Fruit fly (Drosophila melanogaster): ENCODE measurements around the gene sowah.
A peak's percentile ranks its signal among the peaks of the same experiment; 100 is the strongest.

The sowah gene

dm6 chr3L:12519315-12519714 lies 53.0 kb downstream of the sowah start:
- no peak for TF ChIP-seq nerfin-2 (GFP tag; IDR thresholded peaks at IDR 0.05; ENCODE audit: partially characterized antibody)
- peak; percentile 64 for TF ChIP-seq Deaf1 (tag; optimal IDR thresholded peaks at IDR 0.05)
- TF ChIP-seq CG1647 (GFP tag; optimal IDR thresholded peaks at IDR 0.05): no peak
- TF ChIP-seq CG18262 (tag; optimal IDR thresholded peaks at IDR 0.05): no peak
- TF ChIP-seq CG15514 (GFP tag; optimal IDR thresholded peaks at IDR 0.05): peak; percentile 81
- TF ChIP-seq exex (tag; optimal IDR thresholded peaks at IDR 0.05): peak; percentile 72
- peak; percentile 67 for TF ChIP-seq sug (tag; optimal IDR thresholded peaks at IDR 0.05)
- peak; percentile 62 for TF ChIP-seq CG34376 (GFP tag; optimal IDR thresholded peaks at IDR 0.05)
- peak; percentile 50; the same call in 2 of the 3 replicates for TF ChIP-seq CG14050 (GFP tag; IDR thresholded peaks at IDR 0.05)
- peak; percentile 14 for TF ChIP-seq sens (GFP tag)
- peak; percentile 17 for TF ChIP-seq HmgZ (tag; optimal IDR thresholded peaks at IDR 0.05)
- no peak for TF ChIP-seq CG8089 (GFP tag; optimal IDR thresholded peaks at IDR 0.05)
- peak; percentile 45 for TF ChIP-seq gem (tag; optimal IDR thresholded peaks at IDR 0.05)
- TF ChIP-seq D19B (GFP tag; optimal IDR thresholded peaks at IDR 0.05): no peak
- no peak for TF ChIP-seq fd64A (GFP tag; optimal IDR thresholded peaks at IDR 0.05)
- 0 out of 2 replicates have a peak, but pooled peaks have one; percentile 24 for TF ChIP-seq GATAe (GFP tag; conservative IDR thresholded peaks at IDR 0.05)

dm6 chr3L:12517443-12518209 lies 54.7 kb downstream of the sowah start:
- TF ChIP-seq Nf-YA (GFP tag; IDR thresholded peaks at IDR 0.05) (0 out of 2 replicates have a peak, but pooled peaks have one; percentile 22), HmgD (GFP tag; optimal IDR thresholded peaks at IDR 0.05) (no peak), Dfd (GFP tag; optimal IDR thresholded peaks at IDR 0.05) (peak in 1 of 2 experiments; percentile 81), CG4424 (GFP tag; optimal IDR thresholded peaks at IDR 0.05) (no peak), al (GFP tag; IDR thresholded peaks at IDR 0.05) (0 out of 2 replicates have a peak, but pooled peaks have one; percentile 12), CG8944 (GFP tag; optimal IDR thresholded peaks at IDR 0.05) (peak; percentile 16), Ets65A (GFP tag) (peak; percentile 64), Med (GFP tag) (peak; percentile 66), CG32772 (GFP tag; IDR thresholded peaks at IDR 0.05) (no peak), CG11456 (GFP tag; IDR thresholded peaks at IDR 0.05) (0 out of 3 replicates have a peak, but pooled peaks have one; percentile 58), H2.0 (GFP tag; IDR thresholded peaks at IDR 0.05) (0 out of 2 replicates have a peak, but pooled peaks have one; percentile 11), onecut (GFP tag; IDR thresholded peaks at IDR 0.05) (no peak), sens (GFP tag) (peak; percentile 21), CG10209 (GFP tag; optimal IDR thresholded peaks at IDR 0.05) (no peak), Hr51 (GFP tag; optimal IDR thresholded peaks at IDR 0.05) (peak in 1 of 2 experiments; percentile 12)

- peak; percentile 24 for TF ChIP-seq CG12769 (tag; optimal IDR thresholded peaks at IDR 0.05)
- 0 out of 4 replicates have a peak, but pooled peaks have one; percentile 35 for TF ChIP-seq chinmo (GFP tag; IDR thresholded peaks at IDR 0.05; ENCODE audit: partially characterized antibody)
- peak; percentile 69 to 73 for TF ChIP-seq Trl (optimal IDR thresholded peaks at IDR 0.05)
- TF ChIP-seq Trl (GFP tag; optimal IDR thresholded peaks at IDR 0.05): no peak
- TF ChIP-seq CG4360 (GFP tag; IDR thresholded peaks at IDR 0.05): peak; percentile 68
- peak; percentile 84 for TF ChIP-seq bigmax (GFP tag; optimal IDR thresholded peaks at IDR 0.05)
- peak; percentile 15; the same call in 1 of the 2 replicates for TF ChIP-seq hbn (GFP tag; IDR thresholded peaks at IDR 0.05; ENCODE audit: partially characterized antibody)
- TF ChIP-seq Adf1 (GFP tag; IDR thresholded peaks at IDR 0.05): no peak
- TF ChIP-seq ATbp (GFP tag; optimal IDR thresholded peaks at IDR 0.05): peak; percentile 43
- peak; percentile 14 for TF ChIP-seq cg (GFP tag; optimal IDR thresholded peaks at IDR 0.05)
- TF ChIP-seq grau (tag; optimal IDR thresholded peaks at IDR 0.05): no peak
- TF ChIP-seq Drgx (GFP tag; IDR thresholded peaks at IDR 0.05): peak; percentile 72
- no peak for TF ChIP-seq stc (GFP tag; IDR thresholded peaks at IDR 0.05)
- TF ChIP-seq CG2199 (GFP tag; IDR thresholded peaks at IDR 0.05): 0 out of 3 replicates have a peak, but pooled peaks have one; percentile 7
- peak in 1 of 2 experiments; percentile 89 for TF ChIP-seq bsh (GFP tag; optimal IDR thresholded peaks at IDR 0.05)
- peak in 1 of 2 experiments; percentile 85 for TF ChIP-seq Pdp1 (GFP tag; optimal IDR thresholded peaks at IDR 0.05)
Measured at dm6 chr3L:12515691-12516455, 56.5 kb downstream of the sowah start.
